Worm (Caenorhabditis elegans): ENCODE results near the gene grl-12.

Gene grl-12

DNA sequence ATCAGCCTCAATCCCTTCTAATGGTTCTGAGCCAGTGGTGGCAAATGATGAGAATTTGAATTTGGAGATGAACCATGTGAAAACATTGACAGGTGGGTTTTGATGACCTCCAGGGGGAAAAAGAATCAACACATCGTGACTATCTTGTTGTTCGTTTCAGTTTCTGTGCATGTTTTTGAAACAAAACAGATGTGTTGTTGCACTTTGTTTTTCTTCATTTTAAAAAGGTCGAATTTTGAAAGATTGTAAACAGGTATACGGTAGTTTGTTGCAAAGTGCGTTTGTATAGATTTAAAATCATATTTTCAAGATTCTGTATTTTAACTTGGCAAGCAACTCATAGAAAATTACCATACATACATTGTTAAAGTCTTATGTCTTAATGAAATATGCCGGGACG lies 13.6 kb upstream of the grl-12 start:
- TF ChIP-seq ztf-11 (tag; optimal IDR thresholded peaks at IDR 0.05) (no peak), lsy-2 (tag; optimal IDR thresholded peaks at IDR 0.05) (no peak), tlp-1 (tag; optimal IDR thresholded peaks at IDR 0.05) (no peak), xbp-1 (tag; optimal IDR thresholded peaks at IDR 0.05) (no peak), ceh-88 (GFP tag; IDR thresholded peaks at IDR 0.05) (no peak), aly-2 (tag; optimal IDR thresholded peaks at IDR 0.05) (no peak), fkh-8 (tag; optimal IDR thresholded peaks at IDR 0.05) (no peak), blmp-1 (tag; optimal IDR thresholded peaks at IDR 0.05) (no peak), ceh-8 (GFP tag; optimal IDR thresholded peaks at IDR 0.05) (no peak), unc-130 (tag; optimal IDR thresholded peaks at IDR 0.05) (no peak), nhr-237 (tag; optimal IDR thresholded peaks at IDR 0.05) (no peak), mdl-1 (tag; optimal IDR thresholded peaks at IDR 0.05) (no peak)

DNA sequence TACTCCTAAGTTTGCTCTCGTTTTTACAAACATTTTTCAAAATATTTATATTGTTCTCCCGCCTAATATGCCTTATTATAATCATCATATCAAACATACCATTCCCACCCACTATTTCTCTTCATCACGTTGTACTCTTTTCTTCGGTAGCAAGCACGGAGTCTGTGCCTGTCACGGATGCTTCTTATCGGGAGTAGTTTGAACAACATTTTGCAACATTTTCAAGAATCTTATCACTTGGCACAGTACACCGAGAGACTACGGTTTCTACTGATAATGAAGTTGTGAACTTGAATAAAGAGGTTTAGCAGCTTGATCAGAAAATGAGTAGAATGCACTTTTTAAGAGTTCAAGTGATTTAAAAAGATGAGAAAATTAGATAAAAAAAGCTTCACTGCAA lies 11.4 kb upstream of the grl-12 start:
- peak in 1 of 2 experiments; percentile 16 for TF ChIP-seq lsy-2 (tag; optimal IDR thresholded peaks at IDR 0.05)
- TF ChIP-seq ceh-90 (tag; optimal IDR thresholded peaks at IDR 0.05), result no peak
- TF ChIP-seq nhr-20 (tag; optimal IDR thresholded peaks at IDR 0.05), result peak; percentile 12
- TF ChIP-seq lin-35 (GFP tag; optimal IDR thresholded peaks at IDR 0.05), result peak in 1 of 2 experiments; percentile 22
- TF ChIP-seq lin-14 (GFP tag; optimal IDR thresholded peaks at IDR 0.05), result peak; percentile 34
- TF ChIP-seq pax-3 (tag; optimal IDR thresholded peaks at IDR 0.05), result peak; percentile 1
- no peak for TF ChIP-seq C34B4.2 (tag; optimal IDR thresholded peaks at IDR 0.05)
- peak; percentile 94 for TF ChIP-seq elt-2 (tag; optimal IDR thresholded peaks at IDR 0.05)
- TF ChIP-seq pqm-1 (tag; optimal IDR thresholded peaks at IDR 0.05), result peak; percentile 57

DNA sequence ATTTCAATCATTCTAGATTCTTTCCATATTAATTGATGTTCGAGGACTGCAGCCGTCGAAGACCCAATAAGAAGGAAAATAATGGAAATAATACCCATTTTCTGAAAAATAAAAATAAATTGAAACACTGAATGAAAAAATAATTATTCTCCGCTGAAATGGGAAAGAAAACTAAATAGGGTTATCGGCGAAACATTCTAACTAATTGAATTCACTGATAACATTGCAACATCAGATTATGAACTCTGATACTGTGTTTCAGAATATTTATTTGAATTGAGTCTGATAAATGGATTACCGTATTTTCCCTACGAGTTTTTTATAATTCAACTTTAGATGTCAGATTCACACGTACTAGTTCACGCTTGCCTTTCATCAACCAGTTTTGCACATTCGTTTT lies 6.3 kb upstream of the grl-12 start, which contains the start of gene asp-13:
TSS of gene asp-13 (minus strand) at position 101 of the 400 bp plus-strand sequence.
- TF ChIP-seq ces-1 (GFP tag; optimal IDR thresholded peaks at IDR 0.05) (no peak), elt-2 (tag; optimal IDR thresholded peaks at IDR 0.05) (peak; percentile 22)

DNA sequence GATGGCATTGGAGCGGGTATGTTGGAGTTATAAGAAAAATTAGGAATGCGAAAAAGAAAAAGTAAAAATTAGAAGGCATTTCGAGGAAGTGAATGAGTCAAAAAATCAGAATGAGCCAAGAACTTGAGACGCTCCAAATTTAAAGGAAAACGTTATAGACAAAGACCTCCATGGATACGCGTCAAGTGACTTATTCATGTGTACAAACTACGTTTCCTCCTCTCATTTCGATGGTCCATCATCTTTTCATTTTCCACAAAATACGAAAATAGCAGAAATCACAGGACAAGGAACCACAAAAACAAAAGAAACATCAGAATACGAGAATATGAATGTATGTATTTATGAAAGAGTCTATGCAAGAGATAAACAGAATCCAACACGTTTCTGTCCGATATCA lies 4.5 kb upstream of the grl-12 start, which contains the start of gene F28A12.3:
TSS of gene F28A12.3 (minus strand) at position 101 of the 400 bp plus-strand sequence.
- TF ChIP-seq efl-1 (optimal IDR thresholded peaks at IDR 0.05) (no peak), efl-1 (GFP tag; optimal IDR thresholded peaks at IDR 0.05 in 1 of 2) (peak in 1 of 2 experiments; percentile 85), ces-1 (GFP tag; optimal IDR thresholded peaks at IDR 0.05) (no peak)

DNA sequence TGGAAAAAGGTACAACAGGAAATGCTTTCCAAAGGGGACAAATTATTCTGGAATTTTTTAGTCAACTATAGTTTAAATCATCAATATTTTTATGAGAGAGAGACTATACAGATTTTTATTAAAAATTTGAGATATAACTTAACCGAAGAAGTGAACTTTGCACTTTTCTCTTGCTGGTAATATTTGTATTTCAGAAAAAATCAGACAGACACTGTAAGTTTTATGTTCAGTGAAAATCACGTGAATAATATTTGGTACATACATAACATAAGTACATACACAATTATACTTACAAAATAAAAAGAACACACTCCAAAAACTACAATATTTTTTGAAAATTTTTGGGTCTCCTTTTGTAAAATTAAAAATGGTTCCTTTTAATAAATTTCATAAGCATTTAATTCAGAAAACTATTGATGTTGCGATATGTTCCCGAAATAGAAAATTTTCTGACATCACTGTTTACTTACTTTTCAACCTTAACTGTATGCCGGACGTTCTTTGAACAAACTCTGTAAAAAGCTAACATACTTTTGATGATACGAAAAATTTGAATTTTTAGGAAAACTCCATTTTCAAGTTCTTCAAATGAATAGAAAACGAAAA lies 962 bp upstream of the grl-12 start, which contains the start of the genes F28A12.10 and acd-4:
TSS of gene F28A12.10 (minus strand) at position 101 of the 606 bp plus-strand sequence.
TSS of gene acd-4 (plus strand) at position 556 of the 606 bp plus-strand sequence.
- TF ChIP-seq vab-15 (tag; optimal IDR thresholded peaks at IDR 0.05) (no peak), nhr-20 (tag; optimal IDR thresholded peaks at IDR 0.05) (no peak), sox-4 (tag; optimal IDR thresholded peaks at IDR 0.05) (no peak), pqm-1 (tag; optimal IDR thresholded peaks at IDR 0.05) (no peak), unc-98 (GFP tag; IDR thresholded peaks at IDR 0.05) (no peak), dsc-1 (tag; optimal IDR thresholded peaks at IDR 0.05) (no peak), ceh-63 (GFP tag; optimal IDR thresholded peaks at IDR 0.05) (no peak), unc-62 (GFP tag; optimal IDR thresholded peaks at IDR 0.05) (no peak), blmp-1 (tag; optimal IDR thresholded peaks at IDR 0.05) (no peak), efl-3 (GFP tag; optimal IDR thresholded peaks at IDR 0.05) (no peak), nhr-84 (tag; optimal IDR thresholded peaks at IDR 0.05) (no peak), tbx-2 (tag; optimal IDR thresholded peaks at IDR 0.05) (no peak), lin-35 (GFP tag; optimal IDR thresholded peaks at IDR 0.05) (no peak), lin-14 (GFP tag; optimal IDR thresholded peaks at IDR 0.05) (no peak)

DNA sequence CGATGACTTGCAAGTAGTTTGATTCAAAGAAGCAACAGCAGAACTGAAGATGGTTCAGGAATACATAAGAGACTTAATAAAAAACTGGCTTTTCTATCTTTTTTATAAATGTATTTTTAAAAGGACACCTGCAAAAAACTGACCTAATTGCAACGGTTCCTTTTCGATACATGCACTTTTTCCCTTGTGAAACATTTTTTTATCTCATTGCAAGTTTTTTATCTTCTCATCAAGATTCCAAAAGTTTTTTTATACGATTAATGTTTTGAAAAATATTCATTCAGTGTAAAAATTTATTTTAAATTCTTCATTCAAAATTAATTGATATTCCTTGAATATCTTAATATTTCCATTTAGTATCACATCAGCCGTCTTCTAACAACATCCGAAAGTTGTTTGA lies 1.2 kb downstream of the grl-12 start, which contains the start of gene oac-29:
TSS of gene oac-29 (minus strand) at position 101 of the 400 bp plus-strand sequence.
- TF ChIP-seq nhr-84 (tag; optimal IDR thresholded peaks at IDR 0.05) (no peak), nhr-77 (tag; optimal IDR thresholded peaks at IDR 0.05) (no peak), fkh-4 (tag; optimal IDR thresholded peaks at IDR 0.05; ENCODE audit: borderline replicate concordance) (no peak), tlp-1 (tag; optimal IDR thresholded peaks at IDR 0.05) (no peak), alr-1 (tag; optimal IDR thresholded peaks at IDR 0.05; ENCODE audit: borderline replicate concordance) (no peak), nhr-76 (tag; optimal IDR thresholded peaks at IDR 0.05) (no peak), unc-98 (GFP tag; IDR thresholded peaks at IDR 0.05) (no peak), sup-37 (GFP tag; optimal IDR thresholded peaks at IDR 0.05) (no peak), aly-2 (tag; optimal IDR thresholded peaks at IDR 0.05) (no peak), sox-4 (tag; optimal IDR thresholded peaks at IDR 0.05) (no peak), snpc-4 (tag; optimal IDR thresholded peaks at IDR 0.05) (no peak), ceh-90 (tag; optimal IDR thresholded peaks at IDR 0.05) (no peak)
